Comparison of ENCODE assay signal across 1 fruit fly cellular context in the genomic region with DNA sequence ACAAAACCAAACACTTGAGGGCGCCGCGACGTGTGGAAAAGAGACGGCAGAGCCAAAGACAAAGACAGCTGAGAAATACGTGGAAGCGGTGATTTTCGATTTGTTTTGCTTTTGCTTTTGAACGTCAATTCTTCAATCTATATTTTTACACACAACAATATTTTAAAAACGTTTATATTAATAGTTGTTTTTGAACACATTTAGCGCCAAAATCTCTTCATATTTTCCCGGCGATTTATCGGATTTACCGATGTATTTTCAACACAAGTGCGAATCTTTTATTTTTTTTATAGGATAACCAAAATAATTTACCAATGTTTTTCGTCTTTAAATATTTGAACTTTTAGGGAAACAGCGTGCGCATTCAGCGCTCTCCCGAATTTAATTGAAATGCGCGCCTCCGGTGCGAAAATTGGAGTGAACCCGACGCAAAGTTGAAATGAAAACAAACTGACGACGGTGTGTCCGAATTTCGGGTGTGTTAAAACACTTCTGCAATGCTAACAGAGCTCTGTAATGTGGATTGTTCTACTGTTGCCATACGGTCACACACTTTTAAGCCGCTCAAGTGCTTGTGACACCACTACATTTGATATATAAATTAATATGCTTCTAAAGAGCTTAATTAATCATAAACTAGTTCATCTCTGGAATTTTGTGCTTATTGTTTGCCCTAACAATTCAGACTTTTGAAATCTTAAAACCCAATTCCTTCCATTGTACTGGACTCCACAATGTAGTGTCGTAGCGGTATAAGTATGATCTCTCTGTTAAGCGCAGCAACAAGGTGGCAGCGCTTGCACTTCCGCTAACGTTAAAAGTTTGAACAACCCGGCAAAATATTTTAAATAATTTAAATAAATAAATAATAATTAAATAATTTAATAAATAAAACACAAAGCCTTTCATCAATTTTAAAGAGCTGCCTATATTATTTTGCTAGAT.
TF ChIP-seq lines count a peak whose summit lies in the region.

TSS of gene app (minus strand) at position 499 of the 945 bp plus-strand sequence.

TF ChIP-seq in whole organism, embryonic, 481 proteins besides CTCF, POLR2A, EP300 and RAD21 (continued from another document and continues in another):
- TF ChIP-seq onecut (GFP tag; IDR thresholded peaks at IDR 0.05; lab: Robert Waterston, UW) (peak; percentile 85), CG18262 (tag; optimal IDR thresholded peaks at IDR 0.05; lab: Kevin White, UChicago) (peak; percentile 89), Hmr (GFP tag; optimal IDR thresholded peaks at IDR 0.05; lab: Kevin White, UChicago) (peak; percentile 90), stc (GFP tag; IDR thresholded peaks at IDR 0.05; lab: Robert Waterston, UW) (peak; percentile 92), Dref (GFP tag; IDR thresholded peaks at IDR 0.05; lab: Robert Waterston, UW) (0 out of 2 replicates have a peak, but pooled peaks have one; percentile 22), sim (GFP tag; IDR thresholded peaks at IDR 0.05; lab: Robert Waterston, UW) (peak; percentile 74; the same call in 1 of the 2 replicates), CG18599 (GFP tag; optimal IDR thresholded peaks at IDR 0.05; lab: Kevin White, UChicago) (peak; percentile 92), Dll (GFP tag; IDR thresholded peaks at IDR 0.05; lab: Robert Waterston, UW; ENCODE audit: partially characterized antibody) (no peak), psq (GFP tag; optimal IDR thresholded peaks at IDR 0.05; lab: Kevin White, UChicago) (no peak), caup (GFP tag; optimal IDR thresholded peaks at IDR 0.05; lab: Kevin White, UChicago; ENCODE audit: severe bottlenecking) (peak; percentile 89), CG10959 (GFP tag; IDR thresholded peaks at IDR 0.05; lab: Robert Waterston, UW) (peak; percentile 65; the same call in 1 of the 2 replicates), peb (GFP tag; IDR thresholded peaks at IDR 0.05; lab: Robert Waterston, UW) (peak; percentile 82), Fer2 (tag; optimal IDR thresholded peaks at IDR 0.05; lab: Kevin White, UChicago) (peak; percentile 86), CG2889 (GFP tag; IDR thresholded peaks at IDR 0.05; lab: Robert Waterston, UW) (peak; percentile 79), CG14667 (GFP tag; IDR thresholded peaks at IDR 0.05; lab: Robert Waterston, UW) (peak; percentile 83; the same call in 1 of the 2 replicates), nau (GFP tag; optimal IDR thresholded peaks at IDR 0.05; lab: Kevin White, UChicago) (peak; percentile 71), Ada2b (GFP tag; IDR thresholded peaks at IDR 0.05; lab: Robert Waterston, UW) (peak; percentile 84), CG11456 (GFP tag; IDR thresholded peaks at IDR 0.05; lab: Robert Waterston, UW) (peak; percentile 87), CG42726 (GFP tag; IDR thresholded peaks at IDR 0.05; lab: Robert Waterston, UW; ENCODE audit: partially characterized antibody) (no peak), CG2120 (GFP tag; optimal IDR thresholded peaks at IDR 0.05; lab: Kevin White, UChicago) (peak; percentile 83), lmd (GFP tag; IDR thresholded peaks at IDR 0.05; lab: Robert Waterston, UW) (peak; percentile 89), pros (GFP tag; optimal IDR thresholded peaks at IDR 0.05; lab: Kevin White, UChicago) (peak; percentile 2), CG12769 (tag; optimal IDR thresholded peaks at IDR 0.05; lab: Kevin White, UChicago) (peak; percentile 90), CG2116 (GFP tag; optimal IDR thresholded peaks at IDR 0.05; lab: Kevin White, UChicago) (peak; percentile 78), CG10565 (GFP tag; optimal IDR thresholded peaks at IDR 0.05; lab: Kevin White, UChicago) (no peak), CG10267 (tag; optimal IDR thresholded peaks at IDR 0.05; lab: Kevin White, UChicago) (peak; percentile 75), pita (GFP tag; optimal IDR thresholded peaks at IDR 0.05; lab: Kevin White, UChicago) (no peak), sc (optimal IDR thresholded peaks at IDR 0.05; lab: Kevin White, UChicago) (no peak), sc (GFP tag; optimal IDR thresholded peaks at IDR 0.05; lab: Kevin White, UChicago) (peak; percentile 77), Awh (GFP tag; IDR thresholded peaks at IDR 0.05; lab: Robert Waterston, UW) (peak; percentile 89), sr (GFP tag; IDR thresholded peaks at IDR 0.05; lab: Robert Waterston, UW) (peak; percentile 86; the same call in 2 of the 3 replicates), CG7786 (GFP tag; optimal IDR thresholded peaks at IDR 0.05; lab: Kevin White, UChicago) (peak; percentile 78), Sry-β (GFP tag; optimal IDR thresholded peaks at IDR 0.05; lab: Kevin White, UChicago) (peak; percentile 47), mirr (GFP tag; optimal IDR thresholded peaks at IDR 0.05; lab: Kevin White, UChicago) (peak; percentile 94), tll (GFP tag; optimal IDR thresholded peaks at IDR 0.05; lab: Kevin White, UChicago) (no peak), dmrt99B (tag; optimal IDR thresholded peaks at IDR 0.05; lab: Kevin White, UChicago) (peak; percentile 85), sna (GFP tag; IDR thresholded peaks at IDR 0.05; lab: Robert Waterston, UW; ENCODE audit: partially characterized antibody) (no peak), Tbp (GFP tag; optimal IDR thresholded peaks at IDR 0.05; lab: Kevin White, UChicago) (no peak), CG3065 (GFP tag; optimal IDR thresholded peaks at IDR 0.05; lab: Kevin White, UChicago) (peak; percentile 14), CG6175 (GFP tag; IDR thresholded peaks at IDR 0.05; lab: Robert Waterston, UW) (peak; percentile 87; the same call in 2 of the 3 replicates), ttk (GFP tag; IDR thresholded peaks at IDR 0.05; lab: Robert Waterston, UW) (peak; percentile 90; the same call in 1 of the 2 replicates), CG8478 (optimal IDR thresholded peaks at IDR 0.05; lab: Kevin White, UChicago) (no peak), lilli (GFP tag; optimal IDR thresholded peaks at IDR 0.05; lab: Kevin White, UChicago) (peak; percentile 85), stwl (tag; optimal IDR thresholded peaks at IDR 0.05; lab: Kevin White, UChicago) (peak; percentile 47), CG13296 (GFP tag; optimal IDR thresholded peaks at IDR 0.05; lab: Kevin White, UChicago) (peak; percentile 89), Dip2 (GFP tag; IDR thresholded peaks at IDR 0.05; lab: Robert Waterston, UW) (no peak), tna (GFP tag; IDR thresholded peaks at IDR 0.05; lab: Robert Waterston, UW; ENCODE audit: partially characterized antibody) (no peak), org-1 (GFP tag; optimal IDR thresholded peaks at IDR 0.05; lab: Kevin White, UChicago) (peak; percentile 82), NK7.1 (GFP tag; optimal IDR thresholded peaks at IDR 0.05; lab: Kevin White, UChicago) (peak; percentile 48), CG7928 (GFP tag; optimal IDR thresholded peaks at IDR 0.05; lab: Kevin White, UChicago) (peak; percentile 31), CG2678 (tag; optimal IDR thresholded peaks at IDR 0.05; lab: Kevin White, UChicago) (peak; percentile 93), Dip3 (GFP tag; optimal IDR thresholded peaks at IDR 0.05; lab: Kevin White, UChicago) (peak; percentile 80), bigmax (GFP tag; optimal IDR thresholded peaks at IDR 0.05; lab: Kevin White, UChicago) (peak; percentile 9), Spps (tag; optimal IDR thresholded peaks at IDR 0.05; lab: Kevin White, UChicago) (peak; percentile 24), CG18619 (GFP tag; optimal IDR thresholded peaks at IDR 0.05; lab: Kevin White, UChicago) (peak; percentile 89), jigr1 (GFP tag; IDR thresholded peaks at IDR 0.05; lab: Robert Waterston, UW) (0 out of 3 replicates have a peak, but pooled peaks have one; percentile 55), CG7271 (tag; optimal IDR thresholded peaks at IDR 0.05; lab: Kevin White, UChicago) (peak; percentile 93), CG5180 (GFP tag; optimal IDR thresholded peaks at IDR 0.05; lab: Kevin White, UChicago) (peak; percentile 69), so (GFP tag; IDR thresholded peaks at IDR 0.05; lab: Robert Waterston, UW) (peak; percentile 93), fd64A (GFP tag; optimal IDR thresholded peaks at IDR 0.05; lab: Kevin White, UChicago) (peak; percentile 76), Blimp-1 (GFP tag; optimal IDR thresholded peaks at IDR 0.05; lab: Kevin White, UChicago) (peak; percentile 74), slp2 (GFP tag; optimal IDR thresholded peaks at IDR 0.05; lab: Kevin White, UChicago) (peak; percentile 72), CG7556 (GFP tag; optimal IDR thresholded peaks at IDR 0.05; lab: Kevin White, UChicago) (peak; percentile 81), CG1024 (GFP tag; IDR thresholded peaks at IDR 0.05; lab: Robert Waterston, UW) (peak; percentile 78), CG3407 (GFP tag; optimal IDR thresholded peaks at IDR 0.05; lab: Kevin White, UChicago) (peak; percentile 64), wek (GFP tag; optimal IDR thresholded peaks at IDR 0.05; lab: Kevin White, UChicago) (peak; percentile 50), tup (GFP tag; optimal IDR thresholded peaks at IDR 0.05; lab: Kevin White, UChicago) (peak; percentile 76), fd102C (GFP tag; optimal IDR thresholded peaks at IDR 0.05; lab: Kevin White, UChicago) (no peak), dpn (GFP tag; optimal IDR thresholded peaks at IDR 0.05; lab: Kevin White, UChicago) (peak; percentile 81 to 84), sug (tag; optimal IDR thresholded peaks at IDR 0.05; lab: Kevin White, UChicago) (peak; percentile 90), CG6765 (GFP tag; optimal IDR thresholded peaks at IDR 0.05; lab: Kevin White, UChicago) (peak; percentile 88), Dek (tag; optimal IDR thresholded peaks at IDR 0.05; lab: Kevin White, UChicago) (peak; percentile 69), prd (optimal IDR thresholded peaks at IDR 0.05; lab: Kevin White, UChicago) (no peak), prd (GFP tag; IDR thresholded peaks at IDR 0.05; lab: Robert Waterston, UW) (peak; percentile 95), chm (GFP tag; IDR thresholded peaks at IDR 0.05; lab: Robert Waterston, UW) (peak; percentile 87), CG6683 (GFP tag; optimal IDR thresholded peaks at IDR 0.05; lab: Kevin White, UChicago) (peak; percentile 55), dimm (GFP tag; IDR thresholded peaks at IDR 0.05; lab: Robert Waterston, UW) (peak; percentile 79), Trl (optimal IDR thresholded peaks at IDR 0.05; lab: Kevin White, UChicago) (no peak), Trl (GFP tag; optimal IDR thresholded peaks at IDR 0.05; lab: Kevin White, UChicago) (peak; percentile 70), bowl (GFP tag; IDR thresholded peaks at IDR 0.05; lab: Robert Waterston, UW) (peak; percentile 78), p53 (GFP tag; optimal IDR thresholded peaks at IDR 0.05; lab: Kevin White, UChicago) (peak; percentile 38), tap (tag; optimal IDR thresholded peaks at IDR 0.05; lab: Kevin White, UChicago) (peak; percentile 82), B-H2 (GFP tag; optimal IDR thresholded peaks at IDR 0.05; lab: Kevin White, UChicago) (peak; percentile 93), Sox100B (GFP tag; optimal IDR thresholded peaks at IDR 0.05; lab: Kevin White, UChicago) (peak; percentile 84), fd3F (GFP tag; optimal IDR thresholded peaks at IDR 0.05; lab: Kevin White, UChicago) (peak; percentile 88), CG18764 (GFP tag; optimal IDR thresholded peaks at IDR 0.05; lab: Kevin White, UChicago) (peak; percentile 61), Bdp1 (GFP tag; optimal IDR thresholded peaks at IDR 0.05; lab: Kevin White, UChicago) (peak; percentile 69), gcm2 (GFP tag; optimal IDR thresholded peaks at IDR 0.05; lab: Kevin White, UChicago) (peak; percentile 40), mld (GFP tag; IDR thresholded peaks at IDR 0.05; lab: Robert Waterston, UW; ENCODE audit: partially characterized antibody) (no peak), vfl (GFP tag; optimal IDR thresholded peaks at IDR 0.05; lab: Kevin White, UChicago) (peak; percentile 8), CG9932 (GFP tag; IDR thresholded peaks at IDR 0.05; lab: Robert Waterston, UW) (peak; percentile 89), ftz-f1 (GFP tag; optimal IDR thresholded peaks at IDR 0.05; lab: Kevin White, UChicago) (no peak), zf30C (GFP tag; optimal IDR thresholded peaks at IDR 0.05; lab: Kevin White, UChicago) (no peak), Max (GFP tag; optimal IDR thresholded peaks at IDR 0.05; lab: Kevin White, UChicago) (peak; percentile 77), CG9817 (tag; optimal IDR thresholded peaks at IDR 0.05; lab: Kevin White, UChicago) (peak; percentile 91), Sin3A (optimal IDR thresholded peaks at IDR 0.05; lab: Kevin White, UChicago) (peak; percentile 56), ind (GFP tag; optimal IDR thresholded peaks at IDR 0.05; lab: Kevin White, UChicago) (peak; percentile 81), CG10654 (GFP tag; optimal IDR thresholded peaks at IDR 0.05; lab: Kevin White, UChicago) (peak; percentile 75), grau (tag; optimal IDR thresholded peaks at IDR 0.05; lab: Kevin White, UChicago) (peak; percentile 87), Mrtf (GFP tag; IDR thresholded peaks at IDR 0.05; lab: Robert Waterston, UW) (peak; percentile 82), toy (GFP tag; IDR thresholded peaks at IDR 0.05; lab: Robert Waterston, UW) (peak; percentile 72; the same call in 1 of the 2 replicates), tio (GFP tag; optimal IDR thresholded peaks at IDR 0.05; lab: Kevin White, UChicago) (peak; percentile 83), hbn (GFP tag; IDR thresholded peaks at IDR 0.05; lab: Robert Waterston, UW; ENCODE audit: partially characterized antibody) (no peak), CG14965 (GFP tag; optimal IDR thresholded peaks at IDR 0.05; lab: Kevin White, UChicago; ENCODE audit: borderline replicate concordance) (peak; percentile 40), CG12071 (GFP tag; optimal IDR thresholded peaks at IDR 0.05; lab: Kevin White, UChicago) (peak; percentile 87), ac (GFP tag; optimal IDR thresholded peaks at IDR 0.05; lab: Kevin White, UChicago) (no peak), Chrac-16 (GFP tag; optimal IDR thresholded peaks at IDR 0.05; lab: Kevin White, UChicago) (peak; percentile 75), Nf-YA (GFP tag; IDR thresholded peaks at IDR 0.05; lab: Robert Waterston, UW) (peak; percentile 69), CG11093 (GFP tag; IDR thresholded peaks at IDR 0.05; lab: Robert Waterston, UW) (peak; percentile 89), CG1602 (GFP tag; optimal IDR thresholded peaks at IDR 0.05; lab: Kevin White, UChicago) (peak; percentile 82), kay (GFP tag; optimal IDR thresholded peaks at IDR 0.05; lab: Kevin White, UChicago) (peak; percentile 25), CG17568 (GFP tag; optimal IDR thresholded peaks at IDR 0.05; lab: Kevin White, UChicago) (peak; percentile 76), fru (optimal IDR thresholded peaks at IDR 0.05; lab: Kevin White, UChicago) (no peak), salm (tag; optimal IDR thresholded peaks at IDR 0.05; lab: Kevin White, UChicago) (peak; percentile 71), CG3163 (GFP tag; optimal IDR thresholded peaks at IDR 0.05; lab: Kevin White, UChicago) (peak; percentile 30), crp (GFP tag; optimal IDR thresholded peaks at IDR 0.05; lab: Kevin White, UChicago) (no peak), CG17612 (GFP tag; IDR thresholded peaks at IDR 0.05; lab: Robert Waterston, UW) (peak; percentile 70), Sry-δ (GFP tag; optimal IDR thresholded peaks at IDR 0.05; lab: Kevin White, UChicago) (peak; percentile 28)
